Fruit fly (Drosophila melanogaster) whole organism, prepupa: Measurements from ENCODE around the gene CG31928.

Experiments used
- Blimp-1 ChIP-seq: fragments of 200-800 bp; sonication (Bioruptor generic); optimal IDR thresholded peaks from 3 replicates; lab custom pipeline; 2017; ENCODE audit warnings: missing biosample characterization, missing genetic modification characterization, mild to moderate bottlenecking, moderate library complexity, missing genetic modification reagents
- CG11294 ChIP-seq: fragments of 200-800 bp; sonication (Bioruptor generic); IDR thresholded peaks from 2 replicates; pipeline ENCODE4 v1.3.6; 2022; ENCODE audit warnings: missing biosample characterization, missing genetic modification characterization
- CG3032 ChIP-seq: fragments of 200-800 bp; optimal IDR thresholded peaks from 2 replicates; lab custom pipeline; 2019; ENCODE audit warnings: missing biosample characterization, mild to moderate bottlenecking, missing genetic modification characterization, moderate library complexity
- CG8319 ChIP-seq: fragments of 200-800 bp; sonication (Bioruptor generic); optimal IDR thresholded peaks from 3 replicates; lab custom pipeline; 2016; ENCODE audit warnings: missing biosample characterization, missing genetic modification characterization
- Eip93F ChIP-seq: fragments of 200-800 bp; sonication (Bioruptor generic); optimal IDR thresholded peaks from 2 replicates; lab custom pipeline; 2016; ENCODE audit warnings: missing biosample characterization, mild to moderate bottlenecking, missing genetic modification characterization
- Ets96B ChIP-seq: fragments of 200-800 bp; optimal IDR thresholded peaks from 2 replicates; lab custom pipeline; 2019; ENCODE audit warnings: missing biosample characterization, mild to moderate bottlenecking, missing genetic modification characterization, moderate library complexity
- Gug ChIP-seq: fragments of 200-800 bp; sonication (Bioruptor generic); IDR thresholded peaks from 2 replicates; pipeline ENCODE4 v1.3.6; 2022; ENCODE audit warnings: missing biosample characterization, missing genetic modification characterization

DNA sequence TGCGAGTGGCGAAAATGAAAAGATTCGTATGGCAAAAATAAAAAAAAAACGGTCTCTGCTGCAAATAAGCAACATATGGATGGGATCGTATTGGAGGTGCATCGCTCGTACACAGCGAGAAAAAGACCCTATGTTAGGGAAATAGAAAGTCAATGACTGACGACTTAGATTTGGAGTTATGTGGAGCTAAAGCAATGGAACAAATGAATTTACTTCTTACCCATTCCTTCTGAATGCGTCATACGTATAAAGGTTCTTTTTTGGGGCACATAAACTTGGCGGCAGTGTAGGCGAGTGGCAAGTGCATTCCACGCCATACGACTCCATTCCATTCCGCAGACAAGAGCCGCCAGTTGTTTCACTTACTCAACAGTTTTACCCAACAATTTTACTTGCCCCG lies 21.3 kb upstream of the CG31928 start:
- TF ChIP-seq CG3032 (tag; lab: Kevin White, UChicago), result peak; percentile 79
- TF ChIP-seq Gug (GFP tag; lab: Robert Waterston, UW), result peak; percentile 31; the same call in 1 of the 2 replicates
- TF ChIP-seq CG8319, result peak; percentile 70
- no peak for TF ChIP-seq CG11294 (GFP tag; lab: Robert Waterston, UW)
- TF ChIP-seq Blimp-1 (GFP tag; lab: Kevin White, UChicago), result peak; percentile 37
- TF ChIP-seq Eip93F, result no peak
- TF ChIP-seq Ets96B (tag; lab: Kevin White, UChicago), result peak; percentile 84
